Fruit fly (Drosophila melanogaster): ENCODE measurements around the gene CG32642.

The CG32642 gene

dm6 chrX:12913729-12914128 is 45.3 kb upstream of the CG32642 start (continued):
- TF ChIP-seq CG3032 (tag; optimal IDR thresholded peaks at IDR 0.05) (peak; percentile 42), Eip93F (GFP tag; optimal IDR thresholded peaks at IDR 0.05) (no peak), lz (GFP tag; optimal IDR thresholded peaks at IDR 0.05) (no peak), CG10631 (GFP tag; optimal IDR thresholded peaks at IDR 0.05) (peak; percentile 13), Blimp-1 (GFP tag; optimal IDR thresholded peaks at IDR 0.05) (no peak), CG8319 (GFP tag; optimal IDR thresholded peaks at IDR 0.05) (no peak), CG9139 (GFP tag; optimal IDR thresholded peaks at IDR 0.05) (no peak), vri (GFP tag; optimal IDR thresholded peaks at IDR 0.05) (no peak), CG1621 (tag; optimal IDR thresholded peaks at IDR 0.05) (no peak), Hr38 (GFP tag; optimal IDR thresholded peaks at IDR 0.05) (no peak), CG10669 (GFP tag; optimal IDR thresholded peaks at IDR 0.05) (peak; percentile 35), CG31627 (GFP tag; optimal IDR thresholded peaks at IDR 0.05) (no peak), cyc (GFP tag; optimal IDR thresholded peaks at IDR 0.05) (no peak), CG6792 (GFP tag; optimal IDR thresholded peaks at IDR 0.05) (no peak), Ets96B (tag; optimal IDR thresholded peaks at IDR 0.05) (peak; percentile 44), CG34406 (GFP tag; optimal IDR thresholded peaks at IDR 0.05) (no peak), fd85E (GFP tag; optimal IDR thresholded peaks at IDR 0.05) (no peak), acj6 (GFP tag; optimal IDR thresholded peaks at IDR 0.05) (no peak), CG11902 (GFP tag; optimal IDR thresholded peaks at IDR 0.05) (no peak), CG15336 (GFP tag; IDR thresholded peaks at IDR 0.05) (0 out of 2 replicates have a peak, but pooled peaks have one; percentile 13), CG7368 (GFP tag; optimal IDR thresholded peaks at IDR 0.05) (no peak), CG6854 (GFP tag; optimal IDR thresholded peaks at IDR 0.05) (no peak)

DNA sequence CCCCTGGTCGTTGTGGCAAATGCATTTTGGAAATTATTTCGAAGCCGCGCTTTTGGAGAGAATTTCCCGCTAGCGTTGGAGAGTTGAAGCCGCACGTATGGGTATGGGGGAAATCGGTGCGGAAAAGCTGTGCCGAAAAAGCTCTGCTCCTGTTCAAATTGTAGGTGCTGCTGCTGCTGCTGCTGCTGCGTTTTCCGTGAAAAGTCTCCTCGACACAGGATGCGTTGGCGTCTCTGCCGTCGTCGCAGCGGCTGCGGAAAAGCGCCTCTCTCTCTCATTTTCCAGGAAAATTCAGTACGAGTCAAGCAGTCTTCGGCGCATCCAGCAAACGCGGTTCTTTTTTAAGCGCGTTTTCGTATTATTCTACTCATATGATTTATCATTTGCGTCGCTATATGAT is 41.8 kb upstream of the CG32642 start, which contains the start of gene fne:
Gene fne (plus strand): TSS at position 301 of the 400 bp plus-strand sequence.
- TF ChIP-seq net (GFP tag; optimal IDR thresholded peaks at IDR 0.05): no peak

DNA sequence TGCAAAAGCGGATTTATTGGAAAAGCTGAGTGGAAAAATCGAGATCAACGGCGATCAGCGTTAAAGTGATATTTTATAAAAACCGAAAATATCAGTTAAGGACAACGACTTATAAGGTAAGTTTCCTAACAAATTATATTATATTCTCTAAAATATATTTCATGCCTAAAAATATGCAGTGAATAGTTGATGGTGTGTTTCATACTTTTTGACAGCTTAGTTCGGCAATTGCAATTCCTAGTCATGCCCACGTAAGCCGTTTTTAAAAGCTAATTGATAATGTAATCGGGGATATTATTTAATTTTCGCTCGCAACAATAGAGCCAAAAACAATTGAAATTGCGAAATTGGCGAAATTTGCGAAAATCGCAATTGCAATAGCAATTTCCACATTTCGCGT is 39.4 kb upstream of the CG32642 start:
- TF ChIP-seq CG11902 (GFP tag; optimal IDR thresholded peaks at IDR 0.05) (no peak), CG11762 (GFP tag; optimal IDR thresholded peaks at IDR 0.05; ENCODE audit: insufficient read depth) (no peak), achi (GFP tag; optimal IDR thresholded peaks at IDR 0.05) (no peak), Hr4 (GFP tag; optimal IDR thresholded peaks at IDR 0.05) (no peak), fd85E (GFP tag; optimal IDR thresholded peaks at IDR 0.05) (no peak), fkh (GFP tag; optimal IDR thresholded peaks at IDR 0.05) (no peak), fd59A (GFP tag; optimal IDR thresholded peaks at IDR 0.05) (no peak), dsx (GFP tag; optimal IDR thresholded peaks at IDR 0.05; ENCODE audit: poor library complexity, severe bottlenecking) (no peak), CG6854 (GFP tag; optimal IDR thresholded peaks at IDR 0.05) (no peak), CG6276 (GFP tag; optimal IDR thresholded peaks at IDR 0.05) (no peak), CG11294 (GFP tag; IDR thresholded peaks at IDR 0.05) (no peak), Met (GFP tag; optimal IDR thresholded peaks at IDR 0.05) (no peak), Eip93F (GFP tag; optimal IDR thresholded peaks at IDR 0.05) (no peak), CG15336 (GFP tag; IDR thresholded peaks at IDR 0.05) (no peak)

DNA sequence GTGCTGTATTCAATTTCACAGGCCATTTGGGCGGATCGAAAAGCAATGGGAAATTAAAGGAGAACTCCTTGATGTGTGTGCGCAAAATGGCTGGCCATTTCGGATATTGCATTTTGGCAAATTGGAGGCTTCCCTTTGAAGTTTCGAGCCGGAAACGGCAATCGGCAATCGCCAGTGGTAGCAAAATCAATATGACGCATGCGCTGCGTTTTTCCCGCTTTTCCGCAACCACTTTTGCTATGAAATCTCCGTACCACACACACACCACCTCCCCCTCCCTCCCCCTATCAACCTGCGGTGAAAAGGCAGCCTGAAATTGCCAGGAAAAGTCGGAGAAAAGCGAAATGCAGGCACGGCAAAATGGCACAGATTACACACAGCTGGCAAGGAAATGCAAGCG is 36.7 kb upstream of the CG32642 start:
- TF ChIP-seq CG32006 (GFP tag; optimal IDR thresholded peaks at IDR 0.05) (no peak), CG8632 (GFP tag; optimal IDR thresholded peaks at IDR 0.05) (no peak), topi (GFP tag; optimal IDR thresholded peaks at IDR 0.05) (no peak), CG6276 (GFP tag; optimal IDR thresholded peaks at IDR 0.05) (no peak), CG6808 (GFP tag; optimal IDR thresholded peaks at IDR 0.05) (no peak), fd59A (GFP tag; optimal IDR thresholded peaks at IDR 0.05) (no peak), Sox15 (GFP tag; optimal IDR thresholded peaks at IDR 0.05) (no peak), OdsH (GFP tag; optimal IDR thresholded peaks at IDR 0.05) (no peak), dsx (GFP tag; optimal IDR thresholded peaks at IDR 0.05; ENCODE audit: poor library complexity, severe bottlenecking) (no peak), Sox14 (GFP tag; optimal IDR thresholded peaks at IDR 0.05) (no peak), esn (GFP tag; optimal IDR thresholded peaks at IDR 0.05) (no peak), cyc (GFP tag; optimal IDR thresholded peaks at IDR 0.05) (no peak), Blimp-1 (GFP tag; optimal IDR thresholded peaks at IDR 0.05) (no peak), CG8119 (GFP tag; IDR thresholded peaks at IDR 0.05) (no peak), ss (GFP tag; optimal IDR thresholded peaks at IDR 0.05) (no peak), Eip93F (GFP tag; optimal IDR thresholded peaks at IDR 0.05) (no peak), CG6854 (GFP tag; optimal IDR thresholded peaks at IDR 0.05) (no peak)

Measured in whole organism, prepupa.